Worm (Caenorhabditis elegans) whole organism, early embryonic: ENCODE data around the gene hlh-19.

Experiments
- B0310.2 ChIP-seq: sonication (generic microtip); optimal IDR thresholded peaks from 2 replicates; lab custom pipeline; 2016; ENCODE audit warnings: mild to moderate bottlenecking, missing genetic modification characterization, missing compliant biosample characterization
- aly-1 ChIP-seq: sonication (generic microtip); optimal IDR thresholded peaks from 2 replicates; lab custom pipeline; 2016; ENCODE audit warnings: missing genetic modification characterization, missing compliant biosample characterization
- ama-1 ChIP-seq: fragments of 150-350 bp; optimal IDR thresholded peaks from 2 replicates; lab custom pipeline; 2014
- ceh-13 ChIP-seq: fragments of 200-800 bp; sonication (Bioruptor generic); optimal IDR thresholded peaks from 2 replicates; lab custom pipeline; 2018; ENCODE audit warnings: mild to moderate bottlenecking, missing genetic modification characterization, missing compliant biosample characterization
- ceh-36 ChIP-seq: sonication (generic microtip); optimal IDR thresholded peaks from 2 replicates; lab custom pipeline; 2016; ENCODE audit warnings: missing genetic modification characterization, inconsistent platforms, missing compliant biosample characterization
- ets-7 ChIP-seq: sonication (generic microtip); optimal IDR thresholded peaks from 2 replicates; lab custom pipeline; 2016; ENCODE audit warnings: missing genotype, missing genetic modification characterization, missing compliant biosample characterization
- flt-1 ChIP-seq: fragments of 200-800 bp; sonication (Bioruptor generic); IDR thresholded peaks from 2 replicates; pipeline ENCODE4 v1.3.6; 2022; ENCODE audit warnings: missing genetic modification characterization, missing compliant biosample characterization
- hmbx-1 ChIP-seq: sonication (generic microtip); optimal IDR thresholded peaks from 2 replicates; lab custom pipeline; 2016; ENCODE audit warnings: mild to moderate bottlenecking, missing genetic modification characterization, missing compliant biosample characterization
- pes-1 ChIP-seq: fragments of 200-800 bp; sonication (Bioruptor generic); IDR thresholded peaks from 2 replicates; pipeline ENCODE4 v1.3.6; 2022; ENCODE audit warnings: missing genetic modification reagents, missing genetic modification characterization, missing compliant biosample characterization
- scrt-1 ChIP-seq: fragments of 200-800 bp; sonication (Bioruptor generic); IDR thresholded peaks from 2 replicates; pipeline ENCODE4 v1.3.6; 2022; ENCODE audit warnings: missing genetic modification characterization, missing compliant biosample characterization
- sea-1 ChIP-seq: fragments of 200-800 bp; sonication (Bioruptor generic); conservative IDR thresholded peaks from 2 replicates; pipeline ENCODE4 v1.3.6; 2022; ENCODE audit warnings: missing genetic modification characterization, missing compliant biosample characterization
- tbx-11 ChIP-seq: fragments of 200-800 bp; sonication (Bioruptor generic); IDR thresholded peaks from 2 replicates; pipeline ENCODE4 v1.3.6; 2022; ENCODE audit warnings: missing genetic modification characterization, missing compliant biosample characterization
- tbx-37 ChIP-seq: fragments of 200-800 bp; sonication (Bioruptor generic); conservative IDR thresholded peaks from 2 replicates; pipeline ENCODE4 v1.3.6; 2022; ENCODE audit warnings: missing genetic modification reagents, missing genetic modification characterization, missing compliant biosample characterization

DNA sequence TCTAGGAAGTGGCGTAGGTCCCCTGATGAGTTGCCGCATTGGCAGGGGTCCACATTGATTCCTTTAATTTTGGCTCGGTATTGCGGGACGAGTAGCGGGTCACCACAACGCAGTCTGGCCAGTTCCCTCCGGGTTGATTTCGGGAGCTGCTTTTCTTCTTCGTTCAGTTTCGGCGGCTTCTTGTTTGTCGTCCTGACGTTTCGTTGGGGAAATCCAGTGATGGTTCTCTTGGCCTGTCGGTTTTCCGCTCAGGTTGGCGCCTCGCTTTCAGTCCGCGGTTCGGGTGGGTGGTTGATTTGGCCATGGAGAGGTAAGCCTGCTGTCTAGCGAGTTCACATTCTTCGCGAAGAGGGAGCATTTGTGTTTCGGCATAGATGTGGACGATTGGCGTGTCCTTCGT is 28.3 kb downstream of the hlh-19 start:
- TF ChIP-seq ama-1 (lab: Kevin White, UChicago) (no peak), hmbx-1 (tag; lab: Kevin White, UChicago) (no peak), sea-1 (GFP tag; lab: Robert Waterston, UW) (no peak), ets-7 (tag; lab: Kevin White, UChicago) (no peak), pes-1 (GFP tag; lab: Robert Waterston, UW) (no peak), tbx-11 (GFP tag; lab: Robert Waterston, UW) (no peak), scrt-1 (GFP tag; lab: Robert Waterston, UW) (no peak), B0310.2 (no peak), flt-1 (GFP tag; lab: Robert Waterston, UW) (no peak), ceh-13 (GFP tag; lab: Kevin White, UChicago) (no peak), ceh-36 (no peak), tbx-37 (GFP tag; lab: Robert Waterston, UW) (no peak), aly-1 (tag; lab: Kevin White, UChicago) (no peak)
